Worm (Caenorhabditis elegans) whole organism, L4/young adult: ENCODE data around the gene T28B11.1.

Source experiments
- W03F9.2 ChIP-seq: fragments of 150-350 bp; optimal IDR thresholded peaks from 2 replicates; lab custom pipeline; 2014; ENCODE audit warnings: missing biosample characterization, missing genetic modification characterization
- him-1 ChIP-seq: sonication (generic microtip); optimal IDR thresholded peaks from 2 replicates; lab custom pipeline; 2016; ENCODE audit warnings: missing genotype, missing genetic modification reagents, missing genetic modification characterization, missing compliant biosample characterization

- TF ChIP-seq him-1 = no peak
- no peak for TF ChIP-seq W03F9.2 (tag; lab: Kevin White, UChicago)
Observed at ce11 chrV:10723583-10723982, 8.6 kb downstream of the T28B11.1 start.
